Fruit fly (Drosophila melanogaster): ENCODE measurements around the gene Sem1.
A peak's percentile ranks its signal among the peaks of the same experiment; 100 is the strongest.

Gene Sem1

dm6 chr2L:7050492-7051182 lies 13.1 kb upstream of the Sem1 start (continued):
- TF ChIP-seq CG6792 (GFP tag; optimal IDR thresholded peaks at IDR 0.05), result no peak
- TF ChIP-seq acj6 (GFP tag; optimal IDR thresholded peaks at IDR 0.05), result no peak
- no peak for TF ChIP-seq CG31627 (GFP tag; optimal IDR thresholded peaks at IDR 0.05)
- no peak for TF ChIP-seq Eip75B (GFP tag; optimal IDR thresholded peaks at IDR 0.05)

dm6 chr2L:7051740-7052139 lies 12.0 kb upstream of the Sem1 start:
- TF ChIP-seq CG10669 (GFP tag; optimal IDR thresholded peaks at IDR 0.05), result no peak
- TF ChIP-seq Eip78C (GFP tag), result peak; percentile 45

dm6 chr2L:7056189-7056926 lies 7.4 kb upstream of the Sem1 start, which contains the start of gene Mnn1:
Mnn1 (plus strand) TSS chr2L:7056301.
- peak; percentile 99 for TF ChIP-seq vri (GFP tag; optimal IDR thresholded peaks at IDR 0.05)
- TF ChIP-seq Ets96B (tag; optimal IDR thresholded peaks at IDR 0.05), result no peak
- TF ChIP-seq Lpt (GFP tag; optimal IDR thresholded peaks at IDR 0.05), result no peak
- no peak for TF ChIP-seq dsx (GFP tag; optimal IDR thresholded peaks at IDR 0.05; ENCODE audit: poor library complexity, severe bottlenecking)
- TF ChIP-seq fd85E (GFP tag; optimal IDR thresholded peaks at IDR 0.05), result no peak
- TF ChIP-seq CG10669 (GFP tag; optimal IDR thresholded peaks at IDR 0.05), result no peak
- no peak for TF ChIP-seq pdm3 (GFP tag; optimal IDR thresholded peaks at IDR 0.05)
- TF ChIP-seq CG31627 (GFP tag; optimal IDR thresholded peaks at IDR 0.05), result peak; percentile 7
- peak; percentile 30 for TF ChIP-seq CG3032 (tag; optimal IDR thresholded peaks at IDR 0.05)
- peak; percentile 48 for TF ChIP-seq esn (GFP tag; optimal IDR thresholded peaks at IDR 0.05)
- no peak for TF ChIP-seq Hr4 (GFP tag; optimal IDR thresholded peaks at IDR 0.05)
- no peak for TF ChIP-seq Smox (GFP tag; optimal IDR thresholded peaks at IDR 0.05)
- TF ChIP-seq acj6 (GFP tag; optimal IDR thresholded peaks at IDR 0.05), result no peak
- TF ChIP-seq svp (GFP tag), result no peak
- TF ChIP-seq CG11762 (GFP tag; optimal IDR thresholded peaks at IDR 0.05; ENCODE audit: insufficient read depth), result no peak
- TF ChIP-seq Hr38 (GFP tag; optimal IDR thresholded peaks at IDR 0.05), result no peak
- TF ChIP-seq Ets21C (GFP tag; optimal IDR thresholded peaks at IDR 0.05), result no peak
- TF ChIP-seq Hr39 (GFP tag; optimal IDR thresholded peaks at IDR 0.05), result no peak
- TF ChIP-seq fkh (GFP tag; optimal IDR thresholded peaks at IDR 0.05), result no peak
- TF ChIP-seq CG8119 (GFP tag; IDR thresholded peaks at IDR 0.05), result peak; percentile 63; the same call in 2 of the 3 replicates
- peak; percentile 28 for TF ChIP-seq lz (GFP tag; optimal IDR thresholded peaks at IDR 0.05)
- no peak for TF ChIP-seq CG6808 (GFP tag; optimal IDR thresholded peaks at IDR 0.05)
- TF ChIP-seq achi (GFP tag; optimal IDR thresholded peaks at IDR 0.05), result no peak
- TF ChIP-seq eg (GFP tag; IDR thresholded peaks at IDR 0.05), result no peak
- TF ChIP-seq CG16779 (tag; optimal IDR thresholded peaks at IDR 0.05), result no peak
- no peak for TF ChIP-seq ss (GFP tag; optimal IDR thresholded peaks at IDR 0.05)
- no peak for TF ChIP-seq CG11902 (GFP tag; optimal IDR thresholded peaks at IDR 0.05)
- TF ChIP-seq Sox14 (GFP tag; optimal IDR thresholded peaks at IDR 0.05), result peak; percentile 46
- no peak; the same call in 2 of the 3 replicates for TF ChIP-seq CG6163 (GFP tag; IDR thresholded peaks at IDR 0.05)
- TF ChIP-seq CG6792 (GFP tag; optimal IDR thresholded peaks at IDR 0.05), result no peak
- no peak for TF ChIP-seq Sox102F (GFP tag; optimal IDR thresholded peaks at IDR 0.05)
- no peak for TF ChIP-seq salr (GFP tag; optimal IDR thresholded peaks at IDR 0.05)
- no peak for TF ChIP-seq OdsH (GFP tag; optimal IDR thresholded peaks at IDR 0.05)
- TF ChIP-seq CG10631 (GFP tag; optimal IDR thresholded peaks at IDR 0.05), result no peak
- no peak for TF ChIP-seq CG6854 (GFP tag; optimal IDR thresholded peaks at IDR 0.05)
- no peak for TF ChIP-seq CG1621 (tag; optimal IDR thresholded peaks at IDR 0.05)
- no peak for TF ChIP-seq CG7368 (GFP tag; optimal IDR thresholded peaks at IDR 0.05)
- peak; percentile 77 for TF ChIP-seq Blimp-1 (GFP tag; optimal IDR thresholded peaks at IDR 0.05)
- TF ChIP-seq dac (GFP tag; optimal IDR thresholded peaks at IDR 0.05), result no peak
- no peak for TF ChIP-seq Gug (GFP tag; IDR thresholded peaks at IDR 0.05)
- peak; percentile 23 for TF ChIP-seq cyc (GFP tag; optimal IDR thresholded peaks at IDR 0.05)
- peak; percentile 49 for TF ChIP-seq topi (GFP tag; optimal IDR thresholded peaks at IDR 0.05)
- TF ChIP-seq Sox15 (GFP tag; optimal IDR thresholded peaks at IDR 0.05), result no peak
- TF ChIP-seq CG11294 (GFP tag; IDR thresholded peaks at IDR 0.05), result no peak
